Worm (Caenorhabditis elegans): ENCODE measurements around the gene gtap-1.
A peak's percentile ranks its signal among the peaks of the same experiment; 100 is the strongest.
"Not testable (repeated sequence)": the region's sequence is repeated elsewhere in the genome, so short reads cannot be mapped to it uniquely, and the experiment has no call there.

The gtap-1 gene

DNA sequence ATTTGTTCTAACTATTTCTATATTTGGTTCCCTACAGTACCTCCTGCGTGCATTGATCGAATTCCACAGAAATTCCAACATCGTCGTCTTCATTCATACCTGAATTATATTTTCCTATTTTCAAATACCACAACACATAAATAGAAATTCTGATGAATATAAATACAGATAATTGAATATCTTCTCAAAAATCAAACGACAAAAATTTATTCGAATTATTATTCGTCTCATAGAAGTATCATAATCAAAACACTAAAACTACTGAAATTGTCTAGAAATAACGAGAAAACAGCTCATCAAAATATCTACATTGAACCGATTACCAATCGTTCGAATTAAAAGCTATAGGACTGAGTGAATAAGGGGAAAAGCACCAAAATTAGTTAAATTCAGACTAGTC is at the start of gene gtap-1:
TSS of gene gtap-1 (minus strand) at position 101 of the 400 bp plus-strand sequence.
- TF ChIP-seq Y75B8A.6 (GFP tag; IDR thresholded peaks at IDR 0.05), result no peak
- TF ChIP-seq rbr-2 (tag; optimal IDR thresholded peaks at IDR 0.05), result no peak
- TF ChIP-seq fkh-10 (GFP tag; optimal IDR thresholded peaks at IDR 0.05), result no peak
- no peak for TF ChIP-seq sdz-12 (GFP tag; optimal IDR thresholded peaks at IDR 0.05)
- no peak for TF ChIP-seq lir-3 (tag; optimal IDR thresholded peaks at IDR 0.05)
- TF ChIP-seq aly-2 (tag; optimal IDR thresholded peaks at IDR 0.05), result no peak
- no peak for TF ChIP-seq nhr-42 (GFP tag; IDR thresholded peaks at IDR 0.05)

ce11 chrII:5880677-5881076 is 47.6 kb upstream of the gtap-1 start:
- TF ChIP-seq hlh-30 (tag; optimal IDR thresholded peaks at IDR 0.05; ENCODE audit: insufficient read depth) (peak; percentile 24), tra-1 (GFP tag; IDR thresholded peaks at IDR 0.05) (no peak), nhr-28 (tag; optimal IDR thresholded peaks at IDR 0.05) (peak; percentile 30)

DNA sequence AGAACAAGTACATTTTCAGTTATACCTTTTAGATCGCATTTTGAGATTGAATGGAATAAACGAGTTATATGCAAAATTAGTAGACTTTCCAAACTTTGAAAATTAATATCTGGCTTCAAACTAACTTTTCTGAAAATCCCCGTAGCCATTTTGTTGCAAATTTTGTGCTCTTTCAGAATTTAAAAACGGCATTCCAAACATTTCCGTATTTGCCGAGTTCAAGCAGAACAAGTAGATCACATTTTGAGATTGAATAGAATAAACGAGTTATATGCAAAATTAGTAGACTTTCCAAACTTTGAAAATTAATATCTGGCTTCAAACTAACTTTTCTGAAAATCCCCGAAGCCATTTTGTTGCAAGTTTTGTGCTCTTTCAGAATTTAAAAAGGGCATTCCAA is 43.5 kb upstream of the gtap-1 start, which contains the start of gene F55C12.2:
TSS of gene F55C12.2 (plus strand) at position 301 of the 400 bp plus-strand sequence.
- not testable (repeated sequence) for TF ChIP-seq T20F7.1 (GFP tag; optimal IDR thresholded peaks at IDR 0.05); D1046.2 (GFP tag; IDR thresholded peaks at IDR 0.05); ceh-32 (tag; optimal IDR thresholded peaks at IDR 0.05; ENCODE audit: poor library complexity)

DNA sequence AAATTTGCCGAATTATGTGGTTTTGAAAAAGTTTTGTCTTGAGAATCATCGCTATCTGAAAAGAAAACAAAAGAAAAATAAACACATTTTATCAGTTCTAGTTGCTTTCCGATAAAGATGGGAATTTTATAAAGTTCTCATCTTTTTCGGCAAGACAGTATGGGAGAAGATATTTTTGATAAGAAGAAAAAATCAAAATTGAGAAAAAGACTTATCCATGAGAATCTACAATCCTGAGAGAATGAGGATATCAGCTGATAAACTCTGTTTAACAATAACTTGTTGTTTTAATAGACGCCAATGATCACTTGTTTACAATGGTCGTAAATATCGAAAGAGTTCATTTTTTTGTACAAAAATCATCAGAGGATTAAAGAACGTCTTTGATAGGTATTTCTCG is 43.0 kb upstream of the gtap-1 start, which contains the start of gene F55C12.6:
TSS of gene F55C12.6 (minus strand) at position 101 of the 400 bp plus-strand sequence.
- no peak for TF ChIP-seq fkh-10 (GFP tag; optimal IDR thresholded peaks at IDR 0.05)
- TF ChIP-seq daf-16 (GFP tag; optimal IDR thresholded peaks at IDR 0.05), result no peak
- peak; percentile 52 for TF ChIP-seq daf-16 (tag; optimal IDR thresholded peaks at IDR 0.05)
- no peak for TF ChIP-seq lir-3 (tag; optimal IDR thresholded peaks at IDR 0.05)

ce11 chrII:5874130-5874529 is 41.1 kb upstream of the gtap-1 start:
- no peak for TF ChIP-seq egl-27 (tag; optimal IDR thresholded peaks at IDR 0.05)
- TF ChIP-seq F44E2.7 (GFP tag; IDR thresholded peaks at IDR 0.05), result no peak
- TF ChIP-seq pha-4 (GFP tag; IDR thresholded peaks at IDR 0.05), result no peak
- peak; percentile 4 for TF ChIP-seq pha-4 (tag; optimal IDR thresholded peaks at IDR 0.05)
- TF ChIP-seq set-16 (GFP tag; IDR thresholded peaks at IDR 0.05), result no peak
- TF ChIP-seq dve-1 (tag; optimal IDR thresholded peaks at IDR 0.05; ENCODE audit: insufficient read depth), result peak; percentile 54
- TF ChIP-seq F26F4.8 (GFP tag; conservative IDR thresholded peaks at IDR 0.05), result no peak
- peak; percentile 88 for TF ChIP-seq hlh-30 (tag; optimal IDR thresholded peaks at IDR 0.05; ENCODE audit: insufficient read depth)
- no peak for TF ChIP-seq mdt-29 (GFP tag; IDR thresholded peaks at IDR 0.05)
- TF ChIP-seq Y48G9A.11 (GFP tag; IDR thresholded peaks at IDR 0.05), result no peak
- no peak for TF ChIP-seq vab-7 (GFP tag; IDR thresholded peaks at IDR 0.05)
- TF ChIP-seq lsy-2 (tag; optimal IDR thresholded peaks at IDR 0.05), result peak in 1 of 2 experiments; percentile 11
- TF ChIP-seq aha-1 (tag), result peak; percentile 75
- TF ChIP-seq ceh-82 (tag; optimal IDR thresholded peaks at IDR 0.05), result no peak
- no peak for TF ChIP-seq daf-16 (GFP tag; optimal IDR thresholded peaks at IDR 0.05)
- TF ChIP-seq daf-16 (tag; optimal IDR thresholded peaks at IDR 0.05), result peak; percentile 49
- no peak for TF ChIP-seq saeg-2 (GFP tag; IDR thresholded peaks at IDR 0.05)
- no peak for TF ChIP-seq daf-8 (GFP tag; IDR thresholded peaks at IDR 0.05)
- TF ChIP-seq ztf-7 (tag; optimal IDR thresholded peaks at IDR 0.05), result no peak
- TF ChIP-seq nhr-28 (tag; optimal IDR thresholded peaks at IDR 0.05), result peak; percentile 69
- no peak for TF ChIP-seq nhr-6 (tag; optimal IDR thresholded peaks at IDR 0.05)
- no peak for TF ChIP-seq F49E8.2 (tag; optimal IDR thresholded peaks at IDR 0.05; ENCODE audit: borderline replicate concordance)
- TF ChIP-seq mdl-1 (tag; optimal IDR thresholded peaks at IDR 0.05), result peak in 1 of 2 experiments; percentile 28
- no peak for TF ChIP-seq ama-1 (optimal IDR thresholded peaks at IDR 0.05)
- TF ChIP-seq hif-1 (tag; optimal IDR thresholded peaks at IDR 0.05), result no peak
- TF ChIP-seq mes-2 (tag; optimal IDR thresholded peaks at IDR 0.05; ENCODE audit: poor library complexity, severe bottlenecking), result peak; percentile 24
- no peak for TF ChIP-seq ceh-62 (tag; optimal IDR thresholded peaks at IDR 0.05)
- no peak for TF ChIP-seq hmg-1.1 (GFP tag; IDR thresholded peaks at IDR 0.05)
- no peak for TF ChIP-seq nhr-25 (tag; optimal IDR thresholded peaks at IDR 0.05; ENCODE audit: borderline replicate concordance, insufficient read depth)
- TF ChIP-seq ces-1 (GFP tag; optimal IDR thresholded peaks at IDR 0.05), result no peak
- TF ChIP-seq T26A8.4 (GFP tag; IDR thresholded peaks at IDR 0.05), result no peak
- peak; percentile 17 for TF ChIP-seq nhr-77 (tag; optimal IDR thresholded peaks at IDR 0.05)
